Fruit fly (Drosophila melanogaster): ENCODE results near the gene SF1.

DNA sequence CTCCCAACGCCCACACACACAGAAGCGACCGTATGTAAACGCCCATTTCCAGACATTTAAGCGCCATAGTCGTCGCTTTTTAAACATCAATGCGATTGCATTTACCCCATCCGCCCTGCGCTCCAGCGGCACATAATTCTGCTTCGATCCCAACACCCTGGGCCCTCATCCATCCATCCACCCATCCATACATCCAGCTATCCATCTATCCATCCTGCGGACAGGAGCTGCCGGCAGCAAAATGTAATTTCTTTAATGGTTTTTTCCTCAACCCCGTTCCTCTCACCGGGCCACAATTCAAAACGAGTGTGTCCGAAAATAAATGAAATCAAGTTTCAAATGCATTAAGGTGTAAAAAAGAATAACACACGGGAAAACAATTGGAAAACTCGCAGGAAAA, 9.8 kb downstream of the SF1 start:
- TF ChIP-seq pan (optimal IDR thresholded peaks at IDR 0.05), result no peak
- TF ChIP-seq br (GFP tag; optimal IDR thresholded peaks at IDR 0.05), result no peak
- no peak for TF ChIP-seq OdsH (GFP tag; optimal IDR thresholded peaks at IDR 0.05)
- no peak for TF ChIP-seq dsf (GFP tag; optimal IDR thresholded peaks at IDR 0.05; ENCODE audit: borderline replicate concordance)
- TF ChIP-seq rgr (GFP tag; optimal IDR thresholded peaks at IDR 0.05), result no peak
- no peak for TF ChIP-seq foxo (GFP tag; optimal IDR thresholded peaks at IDR 0.05)
